Fruit fly (Drosophila melanogaster) whole organism, embryonic: Measurements from ENCODE around the gene CG31855.
A peak's percentile ranks its signal among the peaks of the same experiment; 100 is the strongest.

Experiments used
- CG10147 ChIP-seq: fragments of 200-800 bp; sonication (Bioruptor generic); optimal IDR thresholded peaks from 2 replicates; lab custom pipeline; 2019; ENCODE audit warnings: missing biosample characterization, mild to moderate bottlenecking, missing genetic modification characterization, moderate library complexity
- CG11504 ChIP-seq: fragments of 200-800 bp; sonication (Bioruptor generic); optimal IDR thresholded peaks from 3 replicates; lab custom pipeline; 2019; ENCODE audit warnings: missing biosample characterization, mild to moderate bottlenecking, missing genetic modification characterization, moderate library complexity
- CG12391 ChIP-seq: fragments of 200-800 bp; sonication (Bioruptor generic); optimal IDR thresholded peaks from 3 replicates; lab custom pipeline; 2018; ENCODE audit warnings: missing biosample characterization, mild to moderate bottlenecking, missing genetic modification characterization, moderate library complexity
- CG15601 ChIP-seq: fragments of 200-800 bp; sonication (Bioruptor generic); optimal IDR thresholded peaks from 3 replicates; lab custom pipeline; 2019; ENCODE audit warnings: missing biosample characterization, mild to moderate bottlenecking, missing genetic modification characterization, moderate library complexity
- CG17359 ChIP-seq: fragments of 200-800 bp; sonication (Bioruptor generic); optimal IDR thresholded peaks from 3 replicates; lab custom pipeline; 2018; ENCODE audit warnings: missing biosample characterization, mild to moderate bottlenecking, missing genetic modification characterization, moderate library complexity
- CG17802 ChIP-seq: fragments of 200-800 bp; sonication (Bioruptor generic); optimal IDR thresholded peaks from 2 replicates; lab custom pipeline; 2018; ENCODE audit warnings: missing biosample characterization, mild to moderate bottlenecking, missing genetic modification characterization, moderate library complexity
- CG18262 ChIP-seq: fragments of 200-800 bp; optimal IDR thresholded peaks from 3 replicates; lab custom pipeline; 2019; ENCODE audit warnings: missing biosample characterization, mild to moderate bottlenecking, missing genetic modification characterization, moderate library complexity
- CG3281 ChIP-seq: fragments of 200-800 bp; sonication (Bioruptor generic); optimal IDR thresholded peaks from 3 replicates; lab custom pipeline; 2017; ENCODE audit warnings: missing biosample characterization, mild to moderate bottlenecking, missing genetic modification characterization
- CG3407 ChIP-seq: fragments of 200-800 bp; sonication (Bioruptor generic); optimal IDR thresholded peaks from 2 replicates; lab custom pipeline; 2018; ENCODE audit warnings: missing biosample characterization, mild to moderate bottlenecking, missing genetic modification characterization
- CG4617 ChIP-seq: fragments of 200-800 bp; sonication (Bioruptor generic); optimal IDR thresholded peaks from 3 replicates; lab custom pipeline; 2016; ENCODE audit warnings: missing biosample characterization, missing genetic modification characterization, borderline replicate concordance
- CG7839 ChIP-seq: fragments of 200-800 bp; sonication (Bioruptor generic); optimal IDR thresholded peaks from 3 replicates; lab custom pipeline; 2018; ENCODE audit warnings: missing biosample characterization, mild to moderate bottlenecking, missing genetic modification characterization, moderate library complexity
- CG8478 ChIP-seq: fragments of >200 bp; optimal IDR thresholded peaks from 2 replicates; lab custom pipeline; 2018
- CG9876 ChIP-seq: fragments of 200-800 bp; sonication (Bioruptor generic); optimal IDR thresholded peaks from 2 replicates; lab custom pipeline; 2016; ENCODE audit warnings: missing biosample characterization, missing genetic modification characterization
- Chrac-16 ChIP-seq: fragments of 200-800 bp; sonication (Bioruptor generic); optimal IDR thresholded peaks from 3 replicates; lab custom pipeline; 2016; ENCODE audit warnings: missing biosample characterization, missing genetic modification characterization
- Dbx ChIP-seq: fragments of 200-800 bp; sonication (Bioruptor generic); IDR thresholded peaks from 3 replicates; pipeline ENCODE4 v1.3.6; 2022; ENCODE audit warnings: missing biosample characterization, missing genetic modification characterization
- Deaf1 ChIP-seq: fragments of 200-800 bp; optimal IDR thresholded peaks from 3 replicates; lab custom pipeline; 2019; ENCODE audit warnings: missing biosample characterization, mild to moderate bottlenecking, missing genetic modification characterization, moderate library complexity
- Dll ChIP-seq: fragments of 200-800 bp; sonication (Bioruptor generic); IDR thresholded peaks from 4 replicates; pipeline ENCODE4 v1.3.6; 2022; ENCODE audit warnings: missing biosample characterization, missing genetic modification characterization; ENCODE audit not compliant: partially characterized antibody
- ERR ChIP-seq: fragments of 200-800 bp; sonication (Bioruptor generic); optimal IDR thresholded peaks from 2 replicates; lab custom pipeline; 2016; ENCODE audit warnings: missing biosample characterization, missing genetic modification characterization
- HLHmδ ChIP-seq: fragments of 200-800 bp; sonication (Bioruptor generic); optimal IDR thresholded peaks from 2 replicates; lab custom pipeline; 2018; ENCODE audit warnings: missing biosample characterization, mild to moderate bottlenecking, missing genetic modification characterization, moderate library complexity
- Hr3 ChIP-seq: fragments of 200-800 bp; sonication (Bioruptor generic); optimal IDR thresholded peaks from 3 replicates; lab custom pipeline; 2016; ENCODE audit warnings: missing biosample characterization, missing genetic modification characterization
- Jarid2 ChIP-seq: fragments of 200-800 bp; sonication (Bioruptor generic); optimal IDR thresholded peaks from 3 replicates; lab custom pipeline; 2017; ENCODE audit warnings: mild to moderate bottlenecking, missing biosample characterization, missing genetic modification reagents, missing genetic modification characterization
- Med ChIP-seq: fragments of 200-800 bp; sonication (Bioruptor generic); peaks from one replicate; lab custom pipeline; 2016; ENCODE audit warnings: missing biosample characterization, missing genetic modification characterization, mild to moderate bottlenecking, inconsistent platforms, moderate library complexity
- Myb ChIP-seq: fragments of 200-800 bp; sonication (Bioruptor generic); optimal IDR thresholded peaks from 2 replicates; lab custom pipeline; 2016; ENCODE audit warnings: missing biosample characterization, missing genetic modification characterization
- NC2α ChIP-seq: fragments of 200-800 bp; sonication (Bioruptor generic); optimal IDR thresholded peaks from 2 replicates; lab custom pipeline; 2016; ENCODE audit warnings: missing biosample characterization, missing genetic modification characterization
- NFAT ChIP-seq: fragments of 200-800 bp; sonication (Bioruptor generic); IDR thresholded peaks from 2 replicates; pipeline ENCODE4 v1.3.6; 2022; ENCODE audit warnings: missing biosample characterization, missing genetic modification characterization
- PHDP ChIP-seq: fragments of 200-800 bp; sonication (Bioruptor generic); optimal IDR thresholded peaks from 3 replicates; lab custom pipeline; 2018; ENCODE audit warnings: missing biosample characterization, mild to moderate bottlenecking, missing genetic modification characterization, moderate library complexity
- Ptx1 ChIP-seq: fragments of 200-800 bp; sonication (Bioruptor generic); IDR thresholded peaks from 2 replicates; pipeline ENCODE4 v1.3.6; 2022; ENCODE audit warnings: missing biosample characterization, missing genetic modification characterization
- ab ChIP-seq: fragments of 200-800 bp; sonication (Bioruptor generic); optimal IDR thresholded peaks from 2 replicates; lab custom pipeline; 2016; ENCODE audit warnings: missing biosample characterization, missing genetic modification characterization
- abd-A ChIP-seq: fragments of 200-800 bp; sonication (Bioruptor generic); optimal IDR thresholded peaks from 3 replicates; lab custom pipeline; 2019; ENCODE audit warnings: missing biosample characterization, mild to moderate bottlenecking, missing genetic modification characterization, moderate library complexity
- amos ChIP-seq: fragments of 200-800 bp; sonication (Bioruptor generic); IDR thresholded peaks from 2 replicates; pipeline ENCODE4 v1.3.6; 2022; ENCODE audit warnings: missing biosample characterization, missing genetic modification characterization; ENCODE audit not compliant: partially characterized antibody
- ase ChIP-seq: fragments of 200-800 bp; sonication (Bioruptor generic); IDR thresholded peaks from 3 replicates; pipeline ENCODE4 v1.3.6; 2022; ENCODE audit warnings: missing biosample characterization, missing genetic modification characterization
- caup ChIP-seq: fragments of 200-800 bp; sonication (Bioruptor generic); optimal IDR thresholded peaks from 3 replicates; lab custom pipeline; 2017; ENCODE audit warnings: missing biosample characterization, mild to moderate bottlenecking, missing genetic modification characterization, moderate library complexity; ENCODE audit not compliant: severe bottlenecking
- croc ChIP-seq: fragments of 200-800 bp; sonication (Bioruptor generic); conservative IDR thresholded peaks from 3 replicates; pipeline ENCODE4 v1.3.6; 2022; ENCODE audit warnings: missing biosample characterization, missing genetic modification characterization
- dati ChIP-seq: fragments of 200-800 bp; sonication (Bioruptor generic); IDR thresholded peaks from 2 replicates; pipeline ENCODE4 v1.3.6; 2022; ENCODE audit warnings: missing biosample characterization, missing genetic modification characterization
- eyg ChIP-seq: fragments of 200-800 bp; sonication (Bioruptor generic); optimal IDR thresholded peaks from 3 replicates; lab custom pipeline; 2016; ENCODE audit warnings: missing biosample characterization, missing genetic modification characterization
- grau ChIP-seq: fragments of 200-800 bp; optimal IDR thresholded peaks from 3 replicates; lab custom pipeline; 2019; ENCODE audit warnings: missing biosample characterization, mild to moderate bottlenecking, missing genetic modification characterization, moderate library complexity
- gt ChIP-seq: fragments of 200-800 bp; sonication (Bioruptor generic); IDR thresholded peaks from 2 replicates; pipeline ENCODE4 v1.3.6; 2022; ENCODE audit warnings: missing biosample characterization, missing genetic modification characterization
- hkb ChIP-seq, 2 experiments: fragments of 200-800 bp in 1 of 2; fragments of >200 bp in 1 of 2; sonication (Bioruptor generic) in 1 of 2; IDR thresholded peaks in 1 of 2; optimal IDR thresholded peaks in 1 of 2; 2 replicates each; pipeline versions ENCODE4 v1.3.6 to Lab custom; 2017 to 2022; ENCODE audit warnings: missing biosample characterization in 1 of 2, missing genetic modification characterization in 1 of 2
- nom ChIP-seq: fragments of 200-800 bp; sonication (Bioruptor generic); optimal IDR thresholded peaks from 2 replicates; lab custom pipeline; 2017; ENCODE audit warnings: missing biosample characterization, missing genetic modification characterization, mild to moderate bottlenecking, moderate library complexity, missing genetic modification reagents
- odd ChIP-seq: fragments of 200-800 bp; sonication (Bioruptor generic); optimal IDR thresholded peaks from 2 replicates; lab custom pipeline; 2017; ENCODE audit warnings: missing biosample characterization, mild to moderate bottlenecking, missing genetic modification characterization
- pan ChIP-seq, 4 experiments: fragments of >200 bp in 3 of 4; fragments of 200-800 bp in 1 of 4; sonication (Bioruptor generic) in 1 of 4; optimal IDR thresholded peaks in 3 of 4; IDR thresholded peaks in 1 of 4; 2 replicates each; pipeline versions ENCODE4 v1.3.6 to Lab custom; 2017 to 2022; ENCODE audit warnings: missing biosample characterization in 2 of 4, missing genetic modification characterization in 2 of 4, mixed read lengths in 1 of 4
- peb ChIP-seq: fragments of 200-800 bp; sonication (Bioruptor generic); IDR thresholded peaks from 2 replicates; pipeline ENCODE4 v1.3.6; 2022; ENCODE audit warnings: missing biosample characterization, missing genetic modification characterization
- ranshi ChIP-seq: fragments of 200-800 bp; sonication (Bioruptor generic); IDR thresholded peaks from 2 replicates; pipeline ENCODE4 v1.3.6; 2022; ENCODE audit warnings: missing biosample characterization, missing genetic modification characterization
- scrt ChIP-seq: fragments of 200-800 bp; sonication (Bioruptor generic); optimal IDR thresholded peaks from 2 replicates; lab custom pipeline; 2018; ENCODE audit warnings: missing biosample characterization, mild to moderate bottlenecking, missing genetic modification characterization, moderate library complexity
- sens ChIP-seq: fragments of 200-800 bp; sonication (Bioruptor generic); peaks from one replicate; lab custom pipeline; 2016; ENCODE audit warnings: missing biosample characterization, missing genetic modification characterization
- sob ChIP-seq: fragments of 200-800 bp; sonication (Bioruptor generic); IDR thresholded peaks from 2 replicates; pipeline ENCODE4 v1.3.6; 2022; ENCODE audit warnings: missing biosample characterization, missing genetic modification characterization
- tio ChIP-seq: fragments of 200-800 bp; sonication (Bioruptor generic); optimal IDR thresholded peaks from 2 replicates; lab custom pipeline; 2017; ENCODE audit warnings: missing biosample characterization, missing genetic modification characterization, inconsistent platforms
- vnd ChIP-seq: fragments of 200-800 bp; sonication (Bioruptor generic); IDR thresholded peaks from 3 replicates; pipeline ENCODE4 v1.3.6; 2022; ENCODE audit warnings: missing biosample characterization, missing genetic modification characterization; ENCODE audit not compliant: partially characterized antibody
- zfh2 ChIP-seq: fragments of 200-800 bp; sonication (Bioruptor generic); optimal IDR thresholded peaks from 2 replicates; lab custom pipeline; 2016; ENCODE audit warnings: missing biosample characterization, missing genetic modification characterization

CG31855 gene

DNA sequence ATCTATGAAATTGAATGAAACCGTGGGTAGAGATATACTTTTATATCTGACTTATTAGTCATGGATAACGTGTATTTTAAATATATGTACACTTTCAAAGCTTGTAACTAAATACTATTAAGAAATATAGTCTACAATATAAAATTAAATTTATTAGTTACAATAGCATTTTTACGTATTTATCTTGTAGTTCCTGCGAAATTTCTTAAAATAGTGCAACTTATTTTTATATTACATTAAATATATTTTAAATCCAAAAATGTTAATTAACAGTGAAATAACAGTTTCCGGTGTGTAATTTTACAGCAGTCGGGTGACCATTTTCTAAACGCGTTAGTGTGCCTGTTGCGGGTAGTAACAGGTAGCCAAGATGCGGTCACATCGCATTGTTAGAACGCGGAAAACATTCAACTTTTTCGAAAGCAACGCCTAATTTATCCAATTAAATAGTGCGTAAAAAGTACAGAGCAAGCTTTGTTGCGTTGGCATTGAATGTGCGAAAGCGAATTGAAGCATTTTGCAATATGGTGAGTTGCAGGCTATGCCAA lies 29.7 kb downstream of the CG31855 start, which contains the start of the genes CG10859 and CG7110 (continued):
- TF ChIP-seq CG4617 = peak; percentile 14
- no peak; the same call in 2 of the 3 replicates for TF ChIP-seq ase
- no peak for TF ChIP-seq peb (GFP tag; lab: Robert Waterston, UW)
- peak; percentile 32 for TF ChIP-seq CG18262 (tag; lab: Kevin White, UChicago)
- TF ChIP-seq Med = peak; percentile 91
- no peak for TF ChIP-seq Dbx
- TF ChIP-seq HLHmδ (GFP tag; lab: Kevin White, UChicago) = peak; percentile 62
- TF ChIP-seq grau (tag; lab: Kevin White, UChicago) = peak; percentile 51
- peak; percentile 21 for TF ChIP-seq sens (GFP tag; lab: Kevin White, UChicago)
- TF ChIP-seq hkb (optimal IDR thresholded peaks at IDR 0.05; lab: Kevin White, UChicago) = no peak
- TF ChIP-seq hkb (GFP tag; IDR thresholded peaks at IDR 0.05; lab: Robert Waterston, UW) = peak; percentile 53
- no peak for TF ChIP-seq eyg
- TF ChIP-seq Ptx1 (GFP tag; lab: Robert Waterston, UW) = no peak
- no peak for TF ChIP-seq abd-A
- TF ChIP-seq CG10147 (GFP tag; lab: Kevin White, UChicago) = peak; percentile 37
- TF ChIP-seq pan (optimal IDR thresholded peaks at IDR 0.05; lab: Kevin White, UChicago) = no peak
- peak in 1 of 2 experiments; percentile 10 for TF ChIP-seq pan (GFP tag; optimal IDR thresholded peaks at IDR 0.05 in 1 of 2, IDR thresholded peaks at IDR 0.05 in 1 of 2)
- TF ChIP-seq ranshi (GFP tag; lab: Robert Waterston, UW) = no peak; the same call in 1 of the 2 replicates
- peak; percentile 16 for TF ChIP-seq Jarid2 (GFP tag; lab: Kevin White, UChicago)
- no peak for TF ChIP-seq Hr3 (GFP tag; lab: Kevin White, UChicago)
- peak; percentile 29 for TF ChIP-seq Myb (GFP tag; lab: Kevin White, UChicago)
- TF ChIP-seq ERR = no peak
- no peak; the same call in 1 of the 2 replicates for TF ChIP-seq NFAT (GFP tag; lab: Robert Waterston, UW)
- TF ChIP-seq vnd (GFP tag; lab: Robert Waterston, UW) = no peak
- no peak for TF ChIP-seq Dll (GFP tag; lab: Robert Waterston, UW)
- TF ChIP-seq ab = no peak
- TF ChIP-seq NC2α (GFP tag; lab: Kevin White, UChicago) = no peak
- no peak for TF ChIP-seq gt (GFP tag; lab: Robert Waterston, UW)
- no peak for TF ChIP-seq croc (GFP tag; lab: Robert Waterston, UW)
- peak; percentile 88 for TF ChIP-seq scrt (GFP tag; lab: Kevin White, UChicago)
- no peak for TF ChIP-seq dati (GFP tag; lab: Robert Waterston, UW)
- TF ChIP-seq zfh2 (GFP tag; lab: Kevin White, UChicago) = no peak
- no peak for TF ChIP-seq tio (GFP tag; lab: Kevin White, UChicago)
- peak; percentile 79 for TF ChIP-seq caup (GFP tag; lab: Kevin White, UChicago)

DNA sequence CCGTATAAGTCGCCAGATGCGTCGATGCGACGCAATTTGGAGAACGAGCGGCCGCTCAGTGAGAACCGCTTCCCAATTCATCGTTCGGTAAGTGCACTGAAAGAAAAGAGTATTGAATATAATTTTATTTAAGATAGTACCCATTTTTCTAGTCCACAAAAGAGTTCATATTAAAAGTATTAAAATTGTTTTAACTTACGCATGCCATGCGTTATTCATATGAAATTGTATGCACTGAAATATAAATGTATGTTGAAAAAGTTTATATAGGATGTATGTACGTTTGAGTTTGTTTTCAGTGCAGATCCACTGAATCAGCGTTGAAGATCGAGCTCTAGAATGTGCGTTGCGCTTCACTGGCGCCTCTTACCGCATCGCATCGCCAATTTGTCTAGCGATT lies 30.6 kb downstream of the CG31855 start:
- TF ChIP-seq PHDP (peak; percentile 8), amos (GFP tag; lab: Robert Waterston, UW) (no peak), nom (no peak), Deaf1 (peak; percentile 64), CG17359 (no peak), sob (GFP tag; lab: Robert Waterston, UW) (no peak), Med (peak; percentile 69), vnd (GFP tag; lab: Robert Waterston, UW) (no peak), CG12391 (peak; percentile 2), odd (GFP tag; lab: Kevin White, UChicago) (no peak), CG3407 (GFP tag; lab: Kevin White, UChicago) (no peak), CG8478 (lab: Kevin White, UChicago) (no peak), CG9876 (GFP tag; lab: Kevin White, UChicago) (no peak), CG3281 (GFP tag; lab: Kevin White, UChicago) (peak; percentile 11), CG17802 (tag; lab: Kevin White, UChicago) (no peak), NC2α (GFP tag; lab: Kevin White, UChicago) (no peak), CG11504 (tag; lab: Kevin White, UChicago) (peak; percentile 15), CG7839 (tag; lab: Kevin White, UChicago) (peak; percentile 24), Chrac-16 (no peak), sens (GFP tag; lab: Kevin White, UChicago) (peak; percentile 86), CG15601 (tag; lab: Kevin White, UChicago) (no peak)
